Fruit fly (Drosophila melanogaster): ENCODE data around the gene Fancm.

Gene Fancm

DNA sequence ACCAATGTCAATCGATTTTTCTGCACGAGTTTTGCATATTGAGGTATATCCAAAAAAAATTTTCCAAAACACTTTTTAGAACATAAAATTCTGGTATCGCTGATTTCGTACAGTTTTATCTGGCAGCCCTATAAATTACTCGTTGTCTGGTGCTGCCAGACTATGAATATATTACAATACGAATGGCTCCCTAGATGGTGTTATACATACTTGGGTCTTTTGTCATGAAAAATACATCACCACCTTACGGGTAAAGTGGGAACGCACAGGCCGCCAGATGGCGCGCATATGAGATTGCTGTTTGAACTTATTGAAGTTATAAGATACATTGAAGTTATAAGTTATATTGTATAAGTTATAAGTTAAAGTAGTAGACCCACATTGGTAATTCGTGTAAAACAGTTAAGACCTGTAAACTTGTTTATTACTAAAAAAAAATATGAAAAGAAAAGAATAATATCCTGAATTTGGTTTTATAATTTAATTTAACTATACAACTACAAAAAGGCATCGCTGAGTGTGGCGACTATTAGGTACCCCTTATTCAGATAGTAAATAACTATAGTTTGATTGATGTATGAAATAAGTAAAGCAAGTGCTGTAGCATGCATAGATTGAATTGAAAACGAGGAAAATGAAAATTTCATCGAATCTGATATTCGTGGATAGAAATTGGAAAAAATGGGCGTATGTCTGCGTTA, 5.7 kb downstream of the Fancm start (continued):
- TF ChIP-seq CG12236 (GFP tag; optimal IDR thresholded peaks at IDR 0.05) (no peak), E2f2 (GFP tag; IDR thresholded peaks at IDR 0.05) (peak; percentile 69), CG10431 (GFP tag; optimal IDR thresholded peaks at IDR 0.05) (no peak), eyg (GFP tag; optimal IDR thresholded peaks at IDR 0.05) (peak; percentile 4), Dek (tag; optimal IDR thresholded peaks at IDR 0.05) (peak; percentile 47), Xrp1 (GFP tag; IDR thresholded peaks at IDR 0.05) (0 out of 2 replicates have a peak, but pooled peaks have one; percentile 5), Ets97D (GFP tag; optimal IDR thresholded peaks at IDR 0.05) (peak; percentile 93), Stat92E (GFP tag; optimal IDR thresholded peaks at IDR 0.05) (peak in 1 of 3 experiments; percentile 5), CkIIα-i1 (GFP tag; IDR thresholded peaks at IDR 0.05) (no peak), CG34422 (GFP tag; IDR thresholded peaks at IDR 0.05) (0 out of 3 replicates have a peak, but pooled peaks have one; percentile 28), salm (tag; optimal IDR thresholded peaks at IDR 0.05) (no peak), CG6654 (GFP tag; optimal IDR thresholded peaks at IDR 0.05) (peak; percentile 17), tgo (GFP tag; IDR thresholded peaks at IDR 0.05) (peak; percentile 73), Sox100B (GFP tag; optimal IDR thresholded peaks at IDR 0.05) (no peak), pita (GFP tag; optimal IDR thresholded peaks at IDR 0.05) (peak; percentile 71), D (optimal IDR thresholded peaks at IDR 0.05) (no peak), D (GFP tag; optimal IDR thresholded peaks at IDR 0.05) (no peak), CG14860 (GFP tag; IDR thresholded peaks at IDR 0.05; ENCODE audit: partially characterized antibody) (0 out of 3 replicates have a peak, but pooled peaks have one; percentile 51), Hmr (GFP tag; optimal IDR thresholded peaks at IDR 0.05) (peak; percentile 71), Fer2 (tag; optimal IDR thresholded peaks at IDR 0.05) (no peak), CG15073 (GFP tag; optimal IDR thresholded peaks at IDR 0.05) (peak; percentile 25), Hr39 (optimal IDR thresholded peaks at IDR 0.05) (no peak), CG15514 (GFP tag; optimal IDR thresholded peaks at IDR 0.05) (peak; percentile 38), CG16779 (GFP tag; IDR thresholded peaks at IDR 0.05) (peak; percentile 70), CG3065 (GFP tag; optimal IDR thresholded peaks at IDR 0.05) (no peak), Dp (GFP tag; optimal IDR thresholded peaks at IDR 0.05) (peak; percentile 47), sens (GFP tag) (peak; percentile 80), CG13287 (GFP tag; IDR thresholded peaks at IDR 0.05; ENCODE audit: partially characterized antibody) (peak; percentile 78), E2f1 (GFP tag; IDR thresholded peaks at IDR 0.05) (peak; percentile 61), NC2β (GFP tag; optimal IDR thresholded peaks at IDR 0.05) (peak; percentile 65), CG8388 (GFP tag; optimal IDR thresholded peaks at IDR 0.05) (no peak), CG4424 (GFP tag; optimal IDR thresholded peaks at IDR 0.05) (peak; percentile 57), Mad (GFP tag; optimal IDR thresholded peaks at IDR 0.05) (peak; percentile 31), BEAF-32 (GFP tag; optimal IDR thresholded peaks at IDR 0.05) (peak; percentile 30), CG10565 (GFP tag; optimal IDR thresholded peaks at IDR 0.05) (no peak), CrebB (tag; optimal IDR thresholded peaks at IDR 0.05) (no peak), sisA (GFP tag; IDR thresholded peaks at IDR 0.05) (peak; percentile 54), slou (GFP tag; optimal IDR thresholded peaks at IDR 0.05) (no peak), CG30431 (GFP tag; optimal IDR thresholded peaks at IDR 0.05) (peak; percentile 57), HHEX (GFP tag; optimal IDR thresholded peaks at IDR 0.05) (peak; percentile 52), CG8765 (GFP tag; IDR thresholded peaks at IDR 0.05) (no peak), CoRest (tag; optimal IDR thresholded peaks at IDR 0.05) (peak; percentile 66), Tbp (GFP tag; optimal IDR thresholded peaks at IDR 0.05) (no peak), CG17359 (tag; optimal IDR thresholded peaks at IDR 0.05) (peak; percentile 75), bab2 (GFP tag; optimal IDR thresholded peaks at IDR 0.05) (peak; percentile 67), CG14441 (GFP tag; IDR thresholded peaks at IDR 0.05) (peak; percentile 71), lab (GFP tag; optimal IDR thresholded peaks at IDR 0.05) (no peak), ATbp (GFP tag; optimal IDR thresholded peaks at IDR 0.05) (no peak), CG7839 (tag; optimal IDR thresholded peaks at IDR 0.05) (peak; percentile 68)

All from whole organism, embryonic.